Worm (Caenorhabditis elegans) whole organism, L2 larva: ENCODE data around the gene rnp-7.
A peak's percentile ranks its signal among the peaks of the same experiment; 100 is the strongest.

ENCODE experiments used
- C34F6.9 ChIP-seq: fragments of 150-350 bp; optimal IDR thresholded peaks from 2 replicates; lab custom pipeline; 2014; ENCODE audit warnings: missing biosample characterization, missing genetic modification characterization
- F13H6.1 ChIP-seq: sonication (generic microtip); optimal IDR thresholded peaks from 2 replicates; lab custom pipeline; 2016; ENCODE audit warnings: missing genetic modification characterization, missing compliant biosample characterization
- R02D3.7 ChIP-seq: fragments of 150-350 bp; optimal IDR thresholded peaks from 2 replicates; lab custom pipeline; 2014; ENCODE audit warnings: missing biosample characterization, missing genetic modification characterization
- Y55F3AM.14 ChIP-seq: fragments of 200-800 bp; sonication (Bioruptor generic); optimal IDR thresholded peaks from 2 replicates; lab custom pipeline; 2018; ENCODE audit warnings: mild to moderate bottlenecking, missing genetic modification characterization, missing compliant biosample characterization
- ZK546.5 ChIP-seq: sonication (generic microtip); optimal IDR thresholded peaks from 2 replicates; lab custom pipeline; 2017; ENCODE audit warnings: missing biosample characterization, missing genetic modification characterization
- alr-1 ChIP-seq: fragments of 150-350 bp; optimal IDR thresholded peaks from 2 replicates; lab custom pipeline; 2014; ENCODE audit warnings: missing biosample characterization, missing genetic modification characterization
- aly-2 ChIP-seq: fragments of 150-350 bp; optimal IDR thresholded peaks from 2 replicates; lab custom pipeline; 2014; ENCODE audit warnings: missing biosample characterization, missing genetic modification characterization
- ama-1 ChIP-seq: fragments of 150-350 bp; optimal IDR thresholded peaks from 2 replicates; lab custom pipeline; 2018; ENCODE audit warnings: inconsistent platforms
- blmp-1 ChIP-seq: sonication (generic microtip); optimal IDR thresholded peaks from 2 replicates; lab custom pipeline; 2017; ENCODE audit warnings: missing genetic modification characterization, mild to moderate bottlenecking, missing compliant biosample characterization, antibody characterized with exemption, moderate library complexity; ENCODE audit not compliant: insufficient read depth
- crh-2 ChIP-seq: sonication (generic microtip); optimal IDR thresholded peaks from 2 replicates; lab custom pipeline; 2017; ENCODE audit warnings: missing biosample characterization, missing genetic modification characterization
- dmd-4 ChIP-seq: sonication (generic microtip); optimal IDR thresholded peaks from 2 replicates; lab custom pipeline; 2017; ENCODE audit warnings: missing biosample characterization, missing genetic modification characterization
- egl-27 ChIP-seq: sonication (generic microtip); optimal IDR thresholded peaks from 3 replicates; lab custom pipeline; 2017; ENCODE audit warnings: missing biosample characterization, missing genetic modification reagents, missing genetic modification characterization
- elt-1 ChIP-seq: fragments of 150-350 bp; optimal IDR thresholded peaks from 2 replicates; lab custom pipeline; 2014; ENCODE audit warnings: missing biosample characterization, missing genetic modification characterization
- elt-3 ChIP-seq: sonication (generic microtip); optimal IDR thresholded peaks from 2 replicates; lab custom pipeline; 2017; ENCODE audit warnings: missing biosample characterization, missing genetic modification characterization
- fos-1 ChIP-seq: fragments of 150-350 bp; optimal IDR thresholded peaks from 2 replicates; lab custom pipeline; 2014; ENCODE audit warnings: missing biosample characterization, missing genetic modification characterization
- gmeb-1 ChIP-seq: fragments of 150-350 bp; optimal IDR thresholded peaks from 2 replicates; lab custom pipeline; 2014; ENCODE audit warnings: missing biosample characterization, missing genetic modification characterization
- lin-13 ChIP-seq: fragments of 150-350 bp; optimal IDR thresholded peaks from 2 replicates; lab custom pipeline; 2014; ENCODE audit warnings: missing biosample characterization, missing genetic modification reagents, missing genetic modification characterization
- lsy-2 ChIP-seq, 2 experiments: fragments of 150-350 bp in 1 of 2; sonication (generic microtip) in 1 of 2; optimal IDR thresholded peaks; 2 replicates each; lab custom pipeline; 2014 to 2017; ENCODE audit warnings: missing biosample characterization in 2 of 2, missing genetic modification characterization in 2 of 2
- mab-5 ChIP-seq: fragments of 150-350 bp; optimal IDR thresholded peaks from 2 replicates; lab custom pipeline; 2014; ENCODE audit warnings: missing biosample characterization, missing genetic modification characterization
- mbf-1 ChIP-seq: sonication (generic microtip); optimal IDR thresholded peaks from 2 replicates; lab custom pipeline; 2017; ENCODE audit warnings: missing biosample characterization, missing genetic modification characterization
- nhr-10 ChIP-seq: sonication (generic microtip); optimal IDR thresholded peaks from 2 replicates; lab custom pipeline; 2017; ENCODE audit warnings: missing biosample characterization, missing genetic modification characterization
- nhr-11 ChIP-seq: fragments of 150-350 bp; optimal IDR thresholded peaks from 2 replicates; lab custom pipeline; 2014; ENCODE audit warnings: missing biosample characterization, missing genetic modification characterization
- nhr-12 ChIP-seq: fragments of 150-350 bp; optimal IDR thresholded peaks from 2 replicates; lab custom pipeline; 2014; ENCODE audit warnings: missing biosample characterization, missing genetic modification characterization
- nhr-129 ChIP-seq: fragments of 150-350 bp; optimal IDR thresholded peaks from 2 replicates; lab custom pipeline; 2014; ENCODE audit warnings: missing biosample characterization, missing genetic modification characterization
- nhr-21 ChIP-seq: fragments of 150-350 bp; optimal IDR thresholded peaks from 2 replicates; lab custom pipeline; 2014; ENCODE audit warnings: missing biosample characterization, missing genetic modification characterization
- nhr-23 ChIP-seq: fragments of 150-350 bp; optimal IDR thresholded peaks from 2 replicates; lab custom pipeline; 2014; ENCODE audit warnings: missing biosample characterization, missing genetic modification reagents, missing genetic modification characterization
- nhr-237 ChIP-seq: fragments of 150-350 bp; optimal IDR thresholded peaks from 2 replicates; lab custom pipeline; 2014; ENCODE audit warnings: missing biosample characterization, missing genetic modification characterization
- nhr-25 ChIP-seq: fragments of 150-350 bp; sonication (generic microtip); optimal IDR thresholded peaks from 3 replicates; lab custom pipeline; 2014; ENCODE audit warnings: missing biosample characterization, missing genetic modification characterization
- nhr-6 ChIP-seq: fragments of 150-350 bp; optimal IDR thresholded peaks from 2 replicates; lab custom pipeline; 2014; ENCODE audit warnings: missing biosample characterization, missing genetic modification characterization
- nhr-77 ChIP-seq: fragments of 150-350 bp; optimal IDR thresholded peaks from 2 replicates; lab custom pipeline; 2014; ENCODE audit warnings: missing biosample characterization, missing genetic modification characterization
- peb-1 ChIP-seq: fragments of 150-350 bp; optimal IDR thresholded peaks from 2 replicates; lab custom pipeline; 2014; ENCODE audit warnings: missing biosample characterization, missing genetic modification characterization
- sem-4 ChIP-seq: fragments of 150-350 bp; optimal IDR thresholded peaks from 2 replicates; lab custom pipeline; 2014; ENCODE audit warnings: missing biosample characterization, missing genetic modification reagents, missing genetic modification characterization
- skn-1 ChIP-seq: sonication (generic microtip); optimal IDR thresholded peaks from 2 replicates; lab custom pipeline; 2017; ENCODE audit warnings: missing biosample characterization, missing genetic modification characterization
- sma-3 ChIP-seq: sonication (generic microtip); optimal IDR thresholded peaks from 2 replicates; lab custom pipeline; 2016; ENCODE audit warnings: missing genetic modification reagents, missing genetic modification characterization, missing compliant biosample characterization
- sma-9 ChIP-seq, 2 experiments: fragments of 150-350 bp in 1 of 2; sonication (generic microtip) in 1 of 2; optimal IDR thresholded peaks; 2 replicates each; lab custom pipeline; 2014 to 2016; ENCODE audit warnings: missing genetic modification characterization in 2 of 2, mild to moderate bottlenecking in 1 of 2, missing biosample characterization in 1 of 2, missing compliant biosample characterization in 1 of 2, missing genetic modification reagents in 1 of 2, moderate library complexity in 1 of 2
- unc-55 ChIP-seq: fragments of 150-350 bp; sonication (generic microtip); optimal IDR thresholded peaks from 3 replicates; lab custom pipeline; 2014; ENCODE audit warnings: missing biosample characterization, missing genetic modification reagents, missing genetic modification characterization
- unc-62 ChIP-seq: fragments of 150-350 bp; optimal IDR thresholded peaks from 2 replicates; lab custom pipeline; 2014; ENCODE audit warnings: missing biosample characterization, missing genetic modification reagents, missing genetic modification characterization
- zag-1 ChIP-seq: fragments of 150-350 bp; optimal IDR thresholded peaks from 2 replicates; lab custom pipeline; 2014; ENCODE audit warnings: missing biosample characterization, missing genetic modification characterization
- ztf-1 ChIP-seq: fragments of 200-800 bp; sonication (Bioruptor generic); conservative IDR thresholded peaks from 2 replicates; pipeline ENCODE4 v1.3.6; 2022; ENCODE audit warnings: missing genetic modification characterization, missing compliant biosample characterization
- ztf-11 ChIP-seq: sonication (generic microtip); optimal IDR thresholded peaks from 2 replicates; lab custom pipeline; 2017; ENCODE audit warnings: missing biosample characterization, missing genetic modification characterization
- ztf-4 ChIP-seq: fragments of 150-350 bp; optimal IDR thresholded peaks from 2 replicates; lab custom pipeline; 2014; ENCODE audit warnings: missing biosample characterization, missing genetic modification characterization

The rnp-7 gene

ce11 chrIII:7184022-7184421 is 23.1 kb upstream of the rnp-7 start, which contains the start of gene yju-2 (continued):
- TF ChIP-seq R02D3.7 (tag; lab: Kevin White, UChicago) (no peak), ztf-4 (tag; lab: Kevin White, UChicago) (peak; percentile 36), unc-62 (GFP tag; lab: Kevin White, UChicago) (no peak), mab-5 (tag; lab: Kevin White, UChicago) (no peak), gmeb-1 (peak; percentile 59), sem-4 (tag; lab: Kevin White, UChicago) (peak; percentile 47), blmp-1 (tag; lab: Kevin White, UChicago) (no peak), nhr-23 (tag; lab: Kevin White, UChicago) (no peak), dmd-4 (tag; lab: Kevin White, UChicago) (no peak)

DNA sequence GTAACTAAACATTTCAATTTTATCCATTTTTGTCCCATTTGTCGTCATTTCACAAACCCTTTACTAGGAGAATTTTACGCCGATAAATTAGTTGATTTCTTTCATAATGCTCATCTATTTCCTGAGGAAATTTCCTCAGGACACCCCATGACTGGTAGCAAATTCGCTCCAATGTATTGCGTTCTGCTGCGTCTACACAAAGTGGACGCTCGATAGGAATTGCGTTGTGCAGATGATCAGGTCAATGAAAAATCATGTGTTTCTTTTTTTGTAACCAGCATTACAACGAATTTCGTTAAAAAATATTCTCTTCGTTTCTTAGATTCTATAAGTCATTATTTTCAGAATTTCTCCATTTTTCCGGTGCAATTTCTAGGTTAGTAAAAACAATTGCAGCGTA is 20.9 kb upstream of the rnp-7 start, which contains the start of gene epg-4:
Gene epg-4 (plus strand): TSS at position 346 of the 400 bp plus-strand sequence.
- TF ChIP-seq unc-55 (peak; percentile 57), nhr-6 (tag; lab: Kevin White, UChicago) (no peak), F13H6.1 (tag; lab: Kevin White, UChicago) (no peak), R02D3.7 (tag; lab: Kevin White, UChicago) (no peak), C34F6.9 (tag; lab: Kevin White, UChicago) (peak; percentile 76), gmeb-1 (no peak), sma-9 (GFP tag; optimal IDR thresholded peaks at IDR 0.05; lab: Kevin White, UChicago) (no peak), sma-9 (tag; optimal IDR thresholded peaks at IDR 0.05; lab: Kevin White, UChicago) (no peak), ztf-1 (GFP tag; lab: Robert Waterston, UW) (no peak), peb-1 (no peak), lin-13 (no peak), lsy-2 (tag; optimal IDR thresholded peaks at IDR 0.05; lab: Kevin White, UChicago) (peak in 1 of 2 experiments; percentile 57), sma-3 (no peak), crh-2 (tag; lab: Kevin White, UChicago) (peak; percentile 21), aly-2 (tag; lab: Kevin White, UChicago) (no peak), ztf-11 (tag; lab: Kevin White, UChicago) (no peak), unc-62 (GFP tag; lab: Kevin White, UChicago) (no peak), fos-1 (tag; lab: Kevin White, UChicago) (peak; percentile 48), Y55F3AM.14 (GFP tag; lab: Kevin White, UChicago) (no peak), nhr-129 (tag; lab: Kevin White, UChicago) (peak; percentile 78)

DNA sequence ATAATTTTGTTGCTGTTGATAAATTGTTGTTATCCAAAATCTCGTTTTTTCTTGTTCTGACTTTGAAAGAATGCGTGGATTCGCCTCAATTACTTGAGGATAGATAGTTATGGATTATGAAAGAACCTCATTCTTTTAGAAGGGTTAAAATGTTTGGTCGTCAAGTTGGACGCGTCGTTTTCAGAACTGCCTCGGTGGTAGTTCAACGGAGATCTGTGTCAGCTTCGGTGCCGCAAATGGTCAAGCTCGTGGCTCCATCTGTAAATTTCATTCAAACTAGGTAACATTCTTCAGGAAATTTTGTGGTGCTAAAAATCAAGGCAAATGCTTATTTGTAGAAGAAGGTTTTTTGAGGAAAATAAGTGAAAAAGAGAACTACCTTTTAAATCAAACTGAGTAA is 19.7 kb upstream of the rnp-7 start, which contains the start of gene ndab-2:
Gene ndab-2 (plus strand): TSS at position 140 of the 400 bp plus-strand sequence.
- TF ChIP-seq ztf-4 (tag; lab: Kevin White, UChicago) = peak; percentile 12
- TF ChIP-seq F13H6.1 (tag; lab: Kevin White, UChicago) = no peak

DNA sequence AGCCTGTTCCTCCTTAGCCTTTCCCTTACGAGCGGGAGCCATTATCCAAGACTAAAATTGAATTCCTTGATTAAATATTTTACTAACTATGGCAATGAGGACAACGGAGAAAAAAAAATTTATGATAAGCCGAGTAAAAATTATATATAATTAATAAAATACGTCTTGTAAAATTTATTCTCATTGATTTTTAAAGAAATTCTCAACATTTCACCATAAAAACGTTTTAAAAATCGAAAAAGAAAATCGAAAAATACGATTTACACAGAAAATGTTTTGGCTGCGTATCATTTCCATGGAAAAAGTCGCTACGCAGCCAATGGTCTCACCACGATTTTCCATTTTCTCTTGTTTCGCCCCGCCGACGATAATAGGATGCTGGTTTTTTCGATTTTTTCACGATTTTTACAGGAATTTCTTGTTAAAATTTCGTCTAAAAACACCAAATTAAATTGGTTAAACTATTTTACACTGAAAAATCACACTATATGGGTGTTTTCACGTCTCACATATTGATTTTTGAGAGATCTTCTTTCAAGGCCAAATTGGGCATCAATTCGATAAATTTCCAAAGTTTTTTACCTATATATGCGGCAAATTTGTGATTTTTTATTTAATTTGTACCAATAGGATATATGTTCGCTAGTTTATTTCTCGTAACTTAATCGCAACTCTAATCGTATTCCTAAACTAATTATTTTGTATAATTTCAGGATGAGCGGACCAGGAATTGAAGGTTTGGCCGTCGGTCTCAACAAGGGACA is 18.8 kb upstream of the rnp-7 start, which contains the start of the genes rps-14 and rpl-36:
Gene rps-14 (minus strand): TSS at position 51 of the 764 bp plus-strand sequence.
Gene rpl-36 (plus strand): TSS at position 714 of the 764 bp plus-strand sequence.
- peak; percentile 83 to 96 for TF ChIP-seq lsy-2 (tag; optimal IDR thresholded peaks at IDR 0.05; lab: Kevin White, UChicago)
- no peak for TF ChIP-seq elt-1
- TF ChIP-seq peb-1 = no peak
- TF ChIP-seq R02D3.7 (tag; lab: Kevin White, UChicago) = peak; percentile 44
- peak; percentile 88 for TF ChIP-seq gmeb-1
- peak; percentile 93 for TF ChIP-seq nhr-25 (tag; lab: Kevin White, UChicago)
- no peak for TF ChIP-seq skn-1 (tag; lab: Kevin White, UChicago)
- no peak for TF ChIP-seq nhr-23 (tag; lab: Kevin White, UChicago)
- TF ChIP-seq nhr-237 (tag; lab: Kevin White, UChicago) = no peak
- TF ChIP-seq nhr-21 (tag; lab: Kevin White, UChicago) = peak; percentile 91
- TF ChIP-seq nhr-10 = peak; percentile 47
- no peak for TF ChIP-seq elt-3 (tag; lab: Kevin White, UChicago)
- TF ChIP-seq ama-1 = peak; percentile 87
- peak; percentile 80 for TF ChIP-seq ztf-4 (tag; lab: Kevin White, UChicago)
- TF ChIP-seq nhr-77 (tag; lab: Kevin White, UChicago) = peak; percentile 23
- TF ChIP-seq ZK546.5 (tag; lab: Kevin White, UChicago) = peak; percentile 87
- peak; percentile 88 for TF ChIP-seq blmp-1 (tag; lab: Kevin White, UChicago)
- TF ChIP-seq nhr-12 (tag; lab: Kevin White, UChicago) = no peak
- TF ChIP-seq zag-1 (tag; lab: Kevin White, UChicago) = no peak
- no peak for TF ChIP-seq aly-2 (tag; lab: Kevin White, UChicago)
- peak; percentile 91 for TF ChIP-seq nhr-6 (tag; lab: Kevin White, UChicago)
- peak; percentile 88 for TF ChIP-seq nhr-129 (tag; lab: Kevin White, UChicago)
- peak; percentile 94 for TF ChIP-seq crh-2 (tag; lab: Kevin White, UChicago)
- no peak for TF ChIP-seq alr-1 (tag; lab: Kevin White, UChicago)
- TF ChIP-seq nhr-11 = no peak
- TF ChIP-seq Y55F3AM.14 (GFP tag; lab: Kevin White, UChicago) = no peak
- TF ChIP-seq F13H6.1 (tag; lab: Kevin White, UChicago) = peak; percentile 83
- no peak for TF ChIP-seq mbf-1 (tag; lab: Kevin White, UChicago)
- TF ChIP-seq unc-62 (GFP tag; lab: Kevin White, UChicago) = no peak
- TF ChIP-seq sem-4 (tag; lab: Kevin White, UChicago) = peak; percentile 78
- TF ChIP-seq lin-13 = peak; percentile 91
- TF ChIP-seq fos-1 (tag; lab: Kevin White, UChicago) = peak; percentile 71
- TF ChIP-seq mab-5 (tag; lab: Kevin White, UChicago) = peak; percentile 74
- peak; percentile 95 for TF ChIP-seq C34F6.9 (tag; lab: Kevin White, UChicago)
- peak; percentile 91 for TF ChIP-seq egl-27 (tag; lab: Kevin White, UChicago)
- TF ChIP-seq unc-55 = peak; percentile 93
